Worm (Caenorhabditis elegans) whole organism, L4/young adult: ENCODE measurements around the gene hcp-2.

Source experiments
- W03F9.2 ChIP-seq: fragments of 150-350 bp; optimal IDR thresholded peaks from 2 replicates; lab custom pipeline; 2014; ENCODE audit warnings: missing biosample characterization, missing genetic modification characterization
- dao-5 ChIP-seq: sonication (generic microtip); optimal IDR thresholded peaks from 2 replicates; lab custom pipeline; 2016; ENCODE audit warnings: missing genotype, missing genetic modification characterization, moderate library complexity, missing compliant biosample characterization
- him-1 ChIP-seq: sonication (generic microtip); optimal IDR thresholded peaks from 2 replicates; lab custom pipeline; 2016; ENCODE audit warnings: missing genotype, missing genetic modification reagents, missing genetic modification characterization, missing compliant biosample characterization

Gene hcp-2

DNA sequence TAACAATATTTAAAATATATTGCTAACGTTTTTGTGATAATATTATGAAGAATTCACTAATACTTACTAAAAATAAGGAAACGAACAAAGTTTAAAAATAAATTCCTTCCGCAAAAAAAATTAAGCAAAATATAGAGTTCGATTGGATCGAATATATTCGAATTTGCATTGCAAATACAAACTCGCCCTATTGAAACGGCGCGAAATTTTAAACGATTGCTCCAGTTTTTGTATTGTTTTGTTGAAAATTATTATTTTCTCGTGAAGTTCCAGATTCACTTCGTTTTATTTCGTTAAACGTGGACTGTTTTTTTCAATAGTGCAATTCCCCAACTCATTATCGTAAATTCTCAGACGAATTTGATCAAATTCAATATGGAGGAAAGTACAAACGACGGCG is at the start of gene hcp-2, which contains the start of gene atl-1:
hcp-2 (plus strand) TSS at position 353 of the 400 bp plus-strand sequence.
atl-1 (minus strand) TSS at position 89 of the 400 bp plus-strand sequence.
- TF ChIP-seq dao-5 (tag; lab: Kevin White, UChicago) (no peak), W03F9.2 (tag; lab: Kevin White, UChicago) (no peak), him-1 (tag; lab: Kevin White, UChicago) (no peak)

DNA sequence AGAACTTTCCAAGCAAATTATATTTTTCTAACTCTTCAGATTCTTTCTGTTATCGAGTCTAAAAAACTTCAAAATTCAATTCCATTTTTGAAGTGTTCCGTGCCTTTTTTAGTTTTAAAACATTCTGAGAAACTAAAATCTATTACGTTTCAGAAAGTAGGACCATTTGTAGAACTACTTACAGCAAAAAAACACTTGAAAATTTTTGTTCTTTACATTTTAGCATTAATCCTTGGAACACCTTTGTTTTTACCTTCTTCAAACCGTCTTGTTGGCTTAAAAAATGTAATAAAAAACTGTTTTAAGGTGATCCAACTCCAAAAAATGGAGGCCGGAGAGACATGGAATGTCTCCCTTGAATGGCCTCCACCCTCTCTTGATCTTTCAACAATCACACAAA is 37.4 kb upstream of the hcp-2 start, which contains the start of gene dop-2:
dop-2 (plus strand) TSS at position 301 of the 400 bp plus-strand sequence.
- TF ChIP-seq W03F9.2 (tag; lab: Kevin White, UChicago), result no peak
- no peak for TF ChIP-seq dao-5 (tag; lab: Kevin White, UChicago)
- no peak for TF ChIP-seq him-1 (tag; lab: Kevin White, UChicago)

DNA sequence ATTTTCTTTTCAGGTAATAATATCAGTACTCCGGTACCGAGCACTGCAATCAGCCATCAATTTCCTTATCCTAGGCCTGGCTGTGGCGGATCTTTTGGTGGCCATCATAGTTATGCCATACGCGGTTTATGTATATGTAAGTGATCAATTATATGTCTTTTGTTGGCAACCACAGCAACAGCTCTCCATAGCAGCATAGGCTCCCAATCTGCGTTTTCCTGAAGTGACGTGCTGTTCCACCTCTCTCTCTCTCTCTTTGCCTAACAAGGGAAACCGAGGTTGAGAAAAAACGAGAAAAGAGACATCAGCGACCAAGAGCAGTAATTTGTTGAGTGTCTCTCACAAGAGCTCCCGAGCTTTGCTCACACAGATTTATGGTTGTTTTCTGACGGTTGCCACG is 36.4 kb upstream of the hcp-2 start:
- TF ChIP-seq W03F9.2 (tag; lab: Kevin White, UChicago), result no peak

DNA sequence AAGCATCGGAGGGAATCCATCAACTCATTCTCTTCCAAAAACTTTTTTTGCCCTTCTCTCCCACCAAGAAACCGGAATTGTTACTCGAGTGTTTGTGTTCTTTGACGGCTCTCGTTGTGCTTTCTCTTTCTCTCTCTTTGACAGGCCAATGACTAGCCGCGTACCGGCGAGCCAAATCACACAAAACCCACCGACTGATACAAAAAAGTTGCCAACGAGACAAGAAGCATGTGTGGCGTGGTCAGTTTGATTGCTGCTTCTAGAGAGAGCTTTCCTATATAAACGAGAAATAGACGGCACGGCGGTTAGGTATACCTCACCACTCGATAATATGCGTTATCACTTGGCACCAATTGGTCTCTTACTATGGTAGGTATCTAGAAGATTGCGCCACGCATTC is 29.9 kb upstream of the hcp-2 start, which contains the start of gene pqn-63:
pqn-63 (plus strand) TSS at position 307 of the 400 bp plus-strand sequence.
- TF ChIP-seq him-1 (tag; lab: Kevin White, UChicago) (no peak), W03F9.2 (tag; lab: Kevin White, UChicago) (no peak)

DNA sequence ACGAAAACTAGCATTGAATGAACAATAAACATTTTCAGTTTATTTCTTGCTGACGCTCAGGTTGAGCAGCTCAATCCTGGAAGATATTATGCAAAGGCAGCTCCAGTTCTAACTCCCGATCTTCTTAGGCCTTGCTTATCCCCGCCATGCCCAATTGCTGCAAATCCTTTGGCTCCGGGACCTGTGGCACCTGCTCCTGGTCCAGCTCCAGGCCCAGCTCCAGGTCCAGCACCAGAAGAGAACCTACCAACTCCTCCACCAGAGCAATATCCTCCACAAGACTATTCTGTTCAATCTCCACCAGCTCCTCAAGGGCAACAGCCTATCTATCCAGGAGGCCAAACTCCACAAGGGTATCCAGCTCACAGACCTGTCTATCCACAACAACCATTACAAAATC is 29.5 kb upstream of the hcp-2 start:
- TF ChIP-seq dao-5 (tag; lab: Kevin White, UChicago) (no peak), W03F9.2 (tag; lab: Kevin White, UChicago) (no peak), him-1 (tag; lab: Kevin White, UChicago) (no peak)

DNA sequence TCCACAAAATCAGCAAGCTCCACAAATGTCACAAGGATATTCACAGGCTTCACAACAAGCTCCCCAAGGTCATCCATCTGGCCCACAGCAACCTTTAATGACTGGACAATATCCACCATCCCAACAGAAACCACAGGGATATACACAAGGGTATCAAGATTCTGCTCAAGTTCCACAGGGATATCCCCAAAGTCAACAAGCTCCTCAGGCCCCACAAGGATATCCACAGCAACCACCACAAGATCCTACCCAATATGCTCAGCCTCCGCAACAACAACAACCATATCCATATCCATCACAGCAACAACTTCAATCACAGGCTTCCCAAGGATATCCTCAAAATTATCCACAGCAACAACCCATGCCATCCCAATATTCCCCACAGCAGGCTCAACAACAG is 29.0 kb upstream of the hcp-2 start:
- TF ChIP-seq him-1 (tag; lab: Kevin White, UChicago) (no peak), W03F9.2 (tag; lab: Kevin White, UChicago) (no peak), dao-5 (tag; lab: Kevin White, UChicago) (no peak)

DNA sequence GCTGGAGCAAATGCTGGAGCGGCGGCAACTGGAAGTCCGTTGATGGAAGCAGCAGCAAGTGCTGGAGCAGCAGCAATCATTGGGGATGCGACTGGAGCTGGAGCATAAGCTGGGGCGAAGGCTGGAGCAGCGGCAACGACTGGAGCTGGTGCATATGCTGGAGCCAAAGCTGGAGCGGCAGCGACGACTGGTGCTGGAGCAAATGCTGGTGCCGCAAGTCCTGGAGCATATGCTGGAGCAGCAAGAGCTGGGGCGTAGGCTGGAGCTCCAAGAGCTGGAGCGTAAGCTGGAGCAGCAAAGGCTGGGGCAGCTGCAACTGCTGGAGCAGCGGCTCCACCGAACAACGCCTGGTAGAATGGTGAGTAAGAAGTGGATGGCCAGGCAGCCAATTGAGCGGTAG is 27.2 kb upstream of the hcp-2 start:
- no peak for TF ChIP-seq W03F9.2 (tag; lab: Kevin White, UChicago)
- TF ChIP-seq him-1 (tag; lab: Kevin White, UChicago), result no peak

DNA sequence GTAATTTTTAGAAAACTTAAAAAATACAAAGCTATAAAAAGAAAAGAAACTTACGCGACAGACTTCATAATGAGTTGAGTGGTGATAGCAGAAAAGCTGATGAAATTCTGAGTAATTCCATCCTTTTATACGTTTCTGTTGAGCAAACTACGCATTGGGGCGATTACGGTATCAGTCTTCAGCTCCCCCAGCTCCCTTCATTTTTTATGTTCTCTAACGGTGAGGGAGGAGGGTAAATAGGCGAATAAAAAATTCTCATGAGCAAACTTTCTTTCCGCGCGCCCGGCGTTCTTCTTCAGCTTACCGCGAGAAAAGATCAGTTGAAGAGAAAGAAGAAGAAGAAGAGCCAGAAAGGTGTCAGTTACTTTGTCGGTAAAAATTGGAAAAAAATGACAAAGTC is 26.7 kb upstream of the hcp-2 start, which contains the start of gene idpc-7:
idpc-7 (minus strand) TSS at position 101 of the 400 bp plus-strand sequence.
- no peak for TF ChIP-seq dao-5 (tag; lab: Kevin White, UChicago)
- no peak for TF ChIP-seq W03F9.2 (tag; lab: Kevin White, UChicago)
- TF ChIP-seq him-1 (tag; lab: Kevin White, UChicago), result no peak

DNA sequence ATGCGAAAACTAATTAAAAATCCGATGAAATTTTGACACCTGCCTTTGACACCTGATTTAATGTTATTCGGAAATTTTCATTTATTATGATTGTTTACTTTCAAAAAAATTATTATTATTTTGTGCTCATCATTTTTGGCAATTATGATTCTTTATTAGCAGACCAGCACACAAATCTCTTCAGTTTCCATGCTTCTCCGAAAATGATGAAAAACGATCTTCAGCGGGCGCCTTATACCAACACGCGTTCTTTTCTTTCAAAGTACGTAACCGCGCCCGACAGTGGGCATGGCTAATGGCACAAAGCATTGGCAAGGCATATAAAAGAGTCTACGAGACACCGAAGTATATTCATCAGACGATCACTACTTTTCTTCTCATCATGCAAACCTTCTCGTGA is 25.8 kb upstream of the hcp-2 start, which contains the start of gene idpc-6:
idpc-6 (plus strand) TSS at position 301 of the 400 bp plus-strand sequence.
- TF ChIP-seq W03F9.2 (tag; lab: Kevin White, UChicago) (no peak), dao-5 (tag; lab: Kevin White, UChicago) (no peak)

DNA sequence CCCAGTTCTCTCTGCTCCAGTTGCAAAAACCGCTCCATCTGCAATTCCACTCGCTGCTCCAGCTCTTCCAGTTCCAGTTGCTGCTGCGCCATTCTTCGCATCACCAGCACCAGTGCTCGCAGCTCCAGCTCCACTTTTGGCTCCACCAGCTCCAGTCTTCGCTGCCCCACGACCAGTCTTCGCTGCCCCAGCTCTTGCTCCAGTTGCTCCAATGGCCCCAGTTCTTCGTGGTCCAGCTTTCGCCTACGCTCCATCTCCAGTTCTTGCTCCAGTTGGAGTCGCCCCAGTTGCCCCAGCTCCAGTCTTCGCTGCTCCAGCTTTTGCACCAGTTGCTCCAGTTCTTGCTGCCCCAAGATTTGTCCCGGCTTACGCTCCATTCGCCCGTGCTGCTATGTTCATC is 25.2 kb upstream of the hcp-2 start:
- TF ChIP-seq dao-5 (tag; lab: Kevin White, UChicago), result no peak
- TF ChIP-seq him-1 (tag; lab: Kevin White, UChicago), result no peak
- no peak for TF ChIP-seq W03F9.2 (tag; lab: Kevin White, UChicago)

DNA sequence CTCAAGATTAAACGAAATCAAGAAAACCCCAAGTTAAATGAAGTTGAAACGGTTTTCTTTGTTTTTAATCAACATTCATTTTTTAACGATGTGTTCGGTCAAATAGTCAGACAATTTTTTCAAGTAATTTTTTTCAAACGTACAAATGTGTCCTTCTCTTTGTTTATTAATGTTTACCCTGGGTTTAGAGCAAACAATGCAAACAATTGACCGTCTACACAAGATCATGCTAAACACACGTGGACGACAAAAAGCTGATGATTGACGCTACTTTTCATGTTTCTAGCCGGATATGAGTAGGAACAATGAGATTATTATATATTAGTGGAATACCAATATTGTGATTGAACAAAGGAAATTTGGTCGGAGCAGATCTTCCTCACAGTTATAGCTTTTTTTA is 24.2 kb upstream of the hcp-2 start:
- no peak for TF ChIP-seq dao-5 (tag; lab: Kevin White, UChicago)
- no peak for TF ChIP-seq him-1 (tag; lab: Kevin White, UChicago)
- TF ChIP-seq W03F9.2 (tag; lab: Kevin White, UChicago), result no peak

DNA sequence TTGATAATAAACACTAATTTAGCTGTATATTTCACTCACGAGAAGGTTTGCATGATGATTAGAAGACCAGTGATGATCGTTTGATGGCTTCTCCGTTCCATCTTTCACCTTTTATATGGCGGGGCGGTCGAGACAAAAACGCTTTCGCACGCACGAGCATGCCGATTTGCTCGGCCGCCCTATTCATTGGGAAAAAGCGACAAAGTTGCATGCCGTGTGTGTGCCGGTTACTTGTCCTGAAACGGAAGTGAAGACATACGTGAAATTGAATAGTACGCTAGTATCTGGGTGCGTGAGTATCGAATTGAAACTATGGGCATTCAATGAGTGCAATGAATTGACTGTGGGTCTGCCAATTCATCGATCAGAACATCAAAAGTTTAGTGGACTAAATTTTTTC is 22.8 kb upstream of the hcp-2 start, which contains the start of gene idpc-5:
idpc-5 (minus strand) TSS at position 101 of the 400 bp plus-strand sequence.
- TF ChIP-seq dao-5 (tag; lab: Kevin White, UChicago), result no peak
- TF ChIP-seq W03F9.2 (tag; lab: Kevin White, UChicago), result no peak
- TF ChIP-seq him-1 (tag; lab: Kevin White, UChicago), result no peak

DNA sequence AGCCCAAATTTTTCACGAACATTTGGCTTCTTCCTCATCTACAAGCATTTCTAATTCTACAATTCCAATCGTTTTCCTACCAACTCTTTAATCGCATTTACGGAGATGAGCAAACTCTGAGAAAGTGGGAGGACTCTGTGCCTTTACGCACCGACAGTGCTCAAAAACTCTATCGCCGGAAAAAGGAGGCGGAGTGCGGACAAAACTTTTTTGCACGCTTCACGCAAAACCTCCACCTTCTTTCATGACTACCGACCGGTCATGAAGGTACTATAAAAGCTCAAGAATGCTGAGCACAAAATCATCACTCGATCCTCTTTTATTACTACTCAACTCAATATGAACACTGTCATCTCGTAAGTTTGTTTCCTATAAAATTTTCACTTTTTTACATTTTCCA is 20.5 kb upstream of the hcp-2 start, which contains the start of gene idpc-4:
idpc-4 (plus strand) TSS at position 301 of the 400 bp plus-strand sequence.
- TF ChIP-seq him-1 (tag; lab: Kevin White, UChicago) (no peak), dao-5 (tag; lab: Kevin White, UChicago) (no peak), W03F9.2 (tag; lab: Kevin White, UChicago) (no peak)

DNA sequence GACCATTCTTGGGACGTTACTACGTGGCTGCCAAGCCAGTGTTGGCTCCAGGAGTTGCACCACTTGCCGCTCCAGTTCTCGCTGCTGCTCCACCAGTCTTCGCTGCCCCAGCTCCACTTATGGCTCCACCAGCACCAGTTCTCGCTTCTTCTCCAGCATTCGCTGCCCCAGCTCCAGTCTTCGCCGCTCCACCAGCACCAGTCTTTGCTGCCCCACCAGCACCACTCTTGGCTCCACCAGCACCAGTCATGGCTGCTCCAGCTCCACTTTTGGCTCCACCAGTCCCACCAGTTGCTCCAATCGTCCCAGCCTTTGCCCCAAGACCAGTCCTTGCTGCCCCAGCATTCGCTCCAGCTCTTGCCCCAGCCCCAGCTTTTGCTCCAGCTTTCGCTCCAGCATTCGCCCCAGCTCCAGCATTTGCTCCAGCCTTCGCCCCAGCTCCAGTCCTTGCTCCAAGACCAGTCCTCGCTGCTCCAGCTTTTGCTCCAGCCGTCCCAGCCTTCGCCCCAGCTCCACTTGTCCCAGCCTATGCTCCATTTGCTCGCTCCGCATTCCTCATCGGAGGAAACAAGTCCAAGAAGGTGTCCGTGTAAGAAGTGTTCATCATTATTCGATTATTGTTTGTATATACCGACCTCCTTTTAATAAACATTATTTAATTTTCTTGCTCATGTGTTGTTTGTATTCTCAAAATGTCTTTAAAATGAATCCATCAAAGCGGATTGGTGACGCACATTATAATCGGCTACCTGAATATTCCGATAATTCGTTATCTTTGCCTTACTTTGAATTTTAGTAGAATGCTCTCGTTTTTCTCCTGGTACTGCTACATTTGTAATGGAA is 19.8 kb upstream of the hcp-2 start, which contains the start of gene T06E4.7:
T06E4.7 (plus strand) TSS at position 793 of the 843 bp plus-strand sequence.
- no peak for TF ChIP-seq dao-5 (tag; lab: Kevin White, UChicago)
- no peak for TF ChIP-seq W03F9.2 (tag; lab: Kevin White, UChicago)
- no peak for TF ChIP-seq him-1 (tag; lab: Kevin White, UChicago)
